Fruit fly (Drosophila melanogaster): ENCODE results near the gene CapaR.

CapaR gene

DNA sequence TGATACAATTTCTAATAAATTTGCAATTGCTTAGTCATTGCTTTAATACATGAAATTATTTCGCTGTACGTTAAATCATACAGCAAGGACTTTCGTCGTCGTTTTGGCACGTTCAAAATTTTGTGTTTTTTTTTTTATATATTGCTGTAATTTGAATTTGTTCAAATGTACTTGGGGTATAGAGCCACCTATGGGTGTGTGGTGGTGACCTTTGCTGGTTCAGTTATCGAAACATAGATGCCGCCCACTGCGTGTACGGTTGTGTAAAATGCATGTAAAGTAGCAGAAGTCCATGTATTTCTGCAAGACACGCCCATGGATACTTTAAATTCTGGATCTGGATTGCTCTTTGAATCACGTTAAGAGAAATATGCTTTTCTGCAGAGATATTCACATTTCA is 42.3 kb upstream of the CapaR start (continued):
- TF ChIP-seq nom (GFP tag; optimal IDR thresholded peaks at IDR 0.05) = no peak
- TF ChIP-seq ranshi (GFP tag; IDR thresholded peaks at IDR 0.05) = peak; percentile 69
- TF ChIP-seq CG11398 (GFP tag; optimal IDR thresholded peaks at IDR 0.05) = peak; percentile 32
- peak; percentile 35 for TF ChIP-seq CG12942 (GFP tag; optimal IDR thresholded peaks at IDR 0.05)
- peak; percentile 49 for TF ChIP-seq CG9609 (GFP tag; optimal IDR thresholded peaks at IDR 0.05)
- peak; percentile 62 for TF ChIP-seq yki (optimal IDR thresholded peaks at IDR 0.05)
- TF ChIP-seq B-H2 (GFP tag; optimal IDR thresholded peaks at IDR 0.05) = no peak
- peak; percentile 57 for TF ChIP-seq CG13624 (GFP tag; optimal IDR thresholded peaks at IDR 0.05)
- TF ChIP-seq HmgD (GFP tag; optimal IDR thresholded peaks at IDR 0.05) = peak; percentile 94
- TF ChIP-seq zfh2 (GFP tag; optimal IDR thresholded peaks at IDR 0.05) = peak; percentile 19
- no peak for TF ChIP-seq cg (GFP tag; optimal IDR thresholded peaks at IDR 0.05)
- no peak for TF ChIP-seq CG18476 (GFP tag; optimal IDR thresholded peaks at IDR 0.05)
- TF ChIP-seq CG8359 (GFP tag; optimal IDR thresholded peaks at IDR 0.05; ENCODE audit: borderline replicate concordance) = no peak
- no peak for TF ChIP-seq CG18262 (tag; optimal IDR thresholded peaks at IDR 0.05)
- peak; percentile 16 for TF ChIP-seq CG31388 (GFP tag; optimal IDR thresholded peaks at IDR 0.05)
- no peak for TF ChIP-seq CG8388 (GFP tag; optimal IDR thresholded peaks at IDR 0.05)
- peak; percentile 7 for TF ChIP-seq MTF-1 (GFP tag; optimal IDR thresholded peaks at IDR 0.05; ENCODE audit: borderline replicate concordance)
- no peak for TF ChIP-seq zen2 (GFP tag; IDR thresholded peaks at IDR 0.05; ENCODE audit: partially characterized antibody)
- peak; percentile 52 for TF ChIP-seq CG18764 (GFP tag; optimal IDR thresholded peaks at IDR 0.05)
- TF ChIP-seq slou (GFP tag; optimal IDR thresholded peaks at IDR 0.05) = peak; percentile 1
- TF ChIP-seq CG2199 (GFP tag; IDR thresholded peaks at IDR 0.05) = peak; percentile 98
- no peak for TF ChIP-seq exex (tag; optimal IDR thresholded peaks at IDR 0.05)
- peak; percentile 75 for TF ChIP-seq CG9876 (GFP tag; optimal IDR thresholded peaks at IDR 0.05)
- peak; percentile 53; the same call in 1 of the 2 replicates for TF ChIP-seq HLH3B (GFP tag; IDR thresholded peaks at IDR 0.05)
- TF ChIP-seq amos (GFP tag; IDR thresholded peaks at IDR 0.05; ENCODE audit: partially characterized antibody) = peak; percentile 76
- TF ChIP-seq Rx (GFP tag; IDR thresholded peaks at IDR 0.05) = peak; percentile 44
- peak; percentile 41; the same call in 1 of the 2 replicates for TF ChIP-seq gsb (GFP tag; IDR thresholded peaks at IDR 0.05)
- peak; percentile 78 for TF ChIP-seq Myb (GFP tag; optimal IDR thresholded peaks at IDR 0.05)
- no peak for TF ChIP-seq CG11504 (tag; optimal IDR thresholded peaks at IDR 0.05)
- no peak for TF ChIP-seq CG6854 (GFP tag; optimal IDR thresholded peaks at IDR 0.05)
- peak; percentile 31 for TF ChIP-seq Ets97D (GFP tag; optimal IDR thresholded peaks at IDR 0.05)
- peak; percentile 15 for TF ChIP-seq CG13894 (tag; optimal IDR thresholded peaks at IDR 0.05)
- TF ChIP-seq trem (tag; optimal IDR thresholded peaks at IDR 0.05) = peak; percentile 53
- peak; percentile 63 for TF ChIP-seq mam (GFP tag; optimal IDR thresholded peaks at IDR 0.05)
- TF ChIP-seq NfI (GFP tag; optimal IDR thresholded peaks at IDR 0.05) = peak; percentile 53
- no peak for TF ChIP-seq sna (GFP tag; IDR thresholded peaks at IDR 0.05; ENCODE audit: partially characterized antibody)
- TF ChIP-seq CG8765 (GFP tag; IDR thresholded peaks at IDR 0.05) = peak; percentile 45; the same call in 1 of the 2 replicates
- TF ChIP-seq tin (GFP tag; optimal IDR thresholded peaks at IDR 0.05) = peak; percentile 72
- peak; percentile 57 for TF ChIP-seq CG14441 (GFP tag; IDR thresholded peaks at IDR 0.05)
- no peak for TF ChIP-seq CkIIα-i1 (GFP tag; IDR thresholded peaks at IDR 0.05)
- no peak for TF ChIP-seq Tbp (GFP tag; optimal IDR thresholded peaks at IDR 0.05)
- peak in 1 of 2 experiments; percentile 53 for TF ChIP-seq tll (GFP tag; optimal IDR thresholded peaks at IDR 0.05)
- TF ChIP-seq sim (GFP tag; IDR thresholded peaks at IDR 0.05) = no peak
- peak; percentile 79 for TF ChIP-seq ase (GFP tag; IDR thresholded peaks at IDR 0.05)
- peak; percentile 50 for TF ChIP-seq HLH54F (GFP tag; optimal IDR thresholded peaks at IDR 0.05)
- peak; percentile 62 for TF ChIP-seq CG9817 (tag; optimal IDR thresholded peaks at IDR 0.05)
- TF ChIP-seq H2.0 (GFP tag; IDR thresholded peaks at IDR 0.05) = 0 out of 2 replicates have a peak, but pooled peaks have one; percentile 26
- peak in 1 of 3 experiments; percentile 13 for TF ChIP-seq lola (GFP tag; optimal IDR thresholded peaks at IDR 0.05)
- TF ChIP-seq en (GFP tag; optimal IDR thresholded peaks at IDR 0.05) = peak; percentile 37
- peak; percentile 59; the same call in 2 of the 4 replicates for TF ChIP-seq Gug (GFP tag; IDR thresholded peaks at IDR 0.05)
- peak; percentile 72 for TF ChIP-seq E2f2 (GFP tag; IDR thresholded peaks at IDR 0.05)

Data from whole organism, embryonic.